Fruit fly (Drosophila melanogaster): Measurements from ENCODE around the gene CG33270.
A peak's percentile ranks its signal among the peaks of the same experiment; 100 is the strongest.

The CG33270 gene

DNA sequence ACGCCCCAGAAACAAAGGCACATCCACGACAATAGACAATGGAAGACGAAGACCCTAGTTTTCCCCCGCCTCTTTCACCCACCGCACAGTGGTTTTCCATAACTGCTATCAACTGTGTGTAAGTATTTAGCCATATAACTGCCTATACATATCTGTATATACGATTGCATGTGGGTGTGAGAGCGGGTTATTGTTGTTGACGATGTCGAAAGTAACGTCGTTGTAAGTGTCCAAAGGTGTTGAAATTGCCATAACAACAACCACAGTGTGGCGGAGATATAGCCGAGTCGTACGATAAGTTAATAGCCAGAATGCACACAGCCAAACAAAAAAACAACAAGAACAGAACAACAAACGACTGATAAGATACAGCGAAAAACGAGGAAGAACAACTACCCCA lies 47.1 kb downstream of the CG33270 start (continued):
- TF ChIP-seq so (GFP tag; IDR thresholded peaks at IDR 0.05) (no peak), CG16779 (GFP tag; IDR thresholded peaks at IDR 0.05) (no peak), CG2712 (tag; optimal IDR thresholded peaks at IDR 0.05) (no peak), CG12219 (GFP tag; optimal IDR thresholded peaks at IDR 0.05) (no peak), sqz (GFP tag; optimal IDR thresholded peaks at IDR 0.05) (no peak), vnd (GFP tag; IDR thresholded peaks at IDR 0.05; ENCODE audit: partially characterized antibody) (no peak), CG43689 (GFP tag; IDR thresholded peaks at IDR 0.05) (no peak), gsb-n (tag; optimal IDR thresholded peaks at IDR 0.05) (no peak), HLHmδ (GFP tag; optimal IDR thresholded peaks at IDR 0.05) (no peak), cato (GFP tag; optimal IDR thresholded peaks at IDR 0.05; ENCODE audit: borderline replicate concordance) (no peak), eve (GFP tag; optimal IDR thresholded peaks at IDR 0.05) (no peak), CG10543 (GFP tag; optimal IDR thresholded peaks at IDR 0.05) (peak; percentile 9), CG3065 (GFP tag; optimal IDR thresholded peaks at IDR 0.05) (no peak), CG3407 (GFP tag; optimal IDR thresholded peaks at IDR 0.05) (no peak), Hsf (GFP tag; optimal IDR thresholded peaks at IDR 0.05) (no peak), NfI (GFP tag; optimal IDR thresholded peaks at IDR 0.05) (no peak), jigr1 (GFP tag; IDR thresholded peaks at IDR 0.05) (no peak), sens-2 (GFP tag; IDR thresholded peaks at IDR 0.05) (no peak), CG7987 (GFP tag; optimal IDR thresholded peaks at IDR 0.05) (peak; percentile 3), Side (GFP tag; optimal IDR thresholded peaks at IDR 0.05) (no peak), CG8478 (optimal IDR thresholded peaks at IDR 0.05) (no peak), Xbp1 (GFP tag; optimal IDR thresholded peaks at IDR 0.05) (no peak), Ada2b (GFP tag; IDR thresholded peaks at IDR 0.05) (no peak), ttk (GFP tag; IDR thresholded peaks at IDR 0.05) (no peak), dan (GFP tag; IDR thresholded peaks at IDR 0.05) (no peak), al (GFP tag; IDR thresholded peaks at IDR 0.05) (no peak), CG4360 (GFP tag; IDR thresholded peaks at IDR 0.05) (peak; percentile 80), CG18764 (GFP tag; optimal IDR thresholded peaks at IDR 0.05) (no peak), CG33213 (GFP tag; optimal IDR thresholded peaks at IDR 0.05) (no peak), sr (GFP tag; IDR thresholded peaks at IDR 0.05) (no peak), kah (GFP tag; optimal IDR thresholded peaks at IDR 0.05) (no peak), Dip3 (GFP tag; optimal IDR thresholded peaks at IDR 0.05) (no peak), Hr3 (GFP tag; optimal IDR thresholded peaks at IDR 0.05) (no peak), Dll (GFP tag; IDR thresholded peaks at IDR 0.05; ENCODE audit: partially characterized antibody) (no peak), ATbp (GFP tag; optimal IDR thresholded peaks at IDR 0.05) (peak; percentile 36), CG15011 (GFP tag; optimal IDR thresholded peaks at IDR 0.05) (no peak), rib (GFP tag; IDR thresholded peaks at IDR 0.05) (peak; percentile 65; the same call in 1 of the 2 replicates), CG9932 (GFP tag; IDR thresholded peaks at IDR 0.05) (no peak), CG11398 (GFP tag; optimal IDR thresholded peaks at IDR 0.05) (no peak), Ets97D (GFP tag; optimal IDR thresholded peaks at IDR 0.05) (no peak), Ssrp (tag; optimal IDR thresholded peaks at IDR 0.05) (no peak), CG15073 (GFP tag; optimal IDR thresholded peaks at IDR 0.05) (no peak)

DNA sequence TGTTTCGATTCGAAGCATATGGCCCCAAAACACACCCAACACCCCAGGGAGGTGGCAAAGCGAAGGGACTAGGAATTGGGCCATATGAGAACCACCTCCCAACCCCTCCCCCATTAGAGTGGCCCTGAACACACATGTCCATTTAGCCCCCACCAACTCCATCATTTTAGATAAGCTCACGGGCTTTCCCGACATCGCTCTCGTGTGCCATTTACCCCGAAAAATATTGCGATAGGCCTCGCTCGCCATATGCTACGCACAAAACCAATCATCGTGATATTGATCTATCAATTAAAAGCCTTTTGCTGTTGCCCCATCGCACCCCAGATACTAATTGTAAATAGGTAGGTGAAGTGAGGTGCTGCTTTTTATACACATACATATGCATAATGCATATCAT lies 48.1 kb downstream of the CG33270 start:
- TF ChIP-seq Med (GFP tag) (peak; percentile 60), CG6254 (GFP tag; optimal IDR thresholded peaks at IDR 0.05) (no peak), twi (tag; optimal IDR thresholded peaks at IDR 0.05) (peak; percentile 62), Hey (tag; optimal IDR thresholded peaks at IDR 0.05) (peak; percentile 41), Atf-2 (GFP tag; optimal IDR thresholded peaks at IDR 0.05) (no peak), BtbVII (GFP tag; optimal IDR thresholded peaks at IDR 0.05) (no peak), crol (GFP tag; IDR thresholded peaks at IDR 0.05) (peak; percentile 64; the same call in 1 of the 2 replicates), Bdp1 (GFP tag; optimal IDR thresholded peaks at IDR 0.05) (no peak), luna (GFP tag; optimal IDR thresholded peaks at IDR 0.05) (no peak), gfzf (GFP tag; optimal IDR thresholded peaks at IDR 0.05) (no peak), so (GFP tag; IDR thresholded peaks at IDR 0.05) (peak; percentile 7; the same call in 1 of the 3 replicates), CG14710 (tag; optimal IDR thresholded peaks at IDR 0.05) (no peak), Kr (GFP tag; optimal IDR thresholded peaks at IDR 0.05) (no peak), exex (tag; optimal IDR thresholded peaks at IDR 0.05) (peak; percentile 87), fu2 (GFP tag; optimal IDR thresholded peaks at IDR 0.05) (no peak)

Data from whole organism, embryonic.